Worm (Caenorhabditis elegans): Measurements from ENCODE around the gene C16B8.2.

Gene C16B8.2

ce11 chrX:4007724-4008123, 41.5 kb upstream of the C16B8.2 start (continued):
- no peak for TF ChIP-seq unc-130 (GFP tag; optimal IDR thresholded peaks at IDR 0.05)
- TF ChIP-seq madf-8 (GFP tag; conservative IDR thresholded peaks at IDR 0.05): no peak
- TF ChIP-seq cebp-1 (GFP tag; IDR thresholded peaks at IDR 0.05): no peak
- TF ChIP-seq cebp-1 (tag; optimal IDR thresholded peaks at IDR 0.05): peak; percentile 55
- no peak for TF ChIP-seq ztf-28 (GFP tag; IDR thresholded peaks at IDR 0.05)
- no peak for TF ChIP-seq snpc-4 (GFP tag; optimal IDR thresholded peaks at IDR 0.05)
- peak in 1 of 4 experiments; percentile 8 for TF ChIP-seq snpc-4 (tag; optimal IDR thresholded peaks at IDR 0.05)
- peak; percentile 36; the same call in 1 of the 2 replicates for TF ChIP-seq Y53G8AR.9 (GFP tag; conservative IDR thresholded peaks at IDR 0.05)
- TF ChIP-seq ekl-4 (GFP tag; IDR thresholded peaks at IDR 0.05): no peak
- TF ChIP-seq nhr-120 (GFP tag; IDR thresholded peaks at IDR 0.05): no peak
- TF ChIP-seq sea-2 (GFP tag; IDR thresholded peaks at IDR 0.05): no peak
- TF ChIP-seq chd-7 (tag; optimal IDR thresholded peaks at IDR 0.05): no peak
- no peak for TF ChIP-seq mes-4 (tag; optimal IDR thresholded peaks at IDR 0.05)
- TF ChIP-seq let-607 (tag; optimal IDR thresholded peaks at IDR 0.05): peak; percentile 24 to 86
- TF ChIP-seq ztf-6 (GFP tag; IDR thresholded peaks at IDR 0.05): no peak
- TF ChIP-seq nfya-2 (GFP tag; IDR thresholded peaks at IDR 0.05): no peak
- TF ChIP-seq lsy-27 (tag; optimal IDR thresholded peaks at IDR 0.05; ENCODE audit: borderline replicate concordance, insufficient read depth): no peak
- no peak for TF ChIP-seq nfya-1 (tag; optimal IDR thresholded peaks at IDR 0.05; ENCODE audit: borderline replicate concordance, insufficient read depth)
- no peak for TF ChIP-seq akir-1 (GFP tag; optimal IDR thresholded peaks at IDR 0.05)
- TF ChIP-seq C17E4.6 (GFP tag; IDR thresholded peaks at IDR 0.05): no peak
- TF ChIP-seq ceh-40 (GFP tag; IDR thresholded peaks at IDR 0.05): no peak
- TF ChIP-seq Y53F4B.3 (GFP tag; IDR thresholded peaks at IDR 0.05): no peak
- no peak; the same call in 1 of the 2 replicates for TF ChIP-seq dox-1 (GFP tag; IDR thresholded peaks at IDR 0.05)

- no peak for TF ChIP-seq ekl-4 (GFP tag; IDR thresholded peaks at IDR 0.05)
- TF ChIP-seq F55B11.4 (tag; optimal IDR thresholded peaks at IDR 0.05; ENCODE audit: borderline replicate concordance, insufficient read depth): no peak
- TF ChIP-seq attf-3 (GFP tag; conservative IDR thresholded peaks at IDR 0.05): no peak
- TF ChIP-seq mes-4 (tag; optimal IDR thresholded peaks at IDR 0.05): no peak
- no peak for TF ChIP-seq hlh-26 (GFP tag; conservative IDR thresholded peaks at IDR 0.05)
- no peak for TF ChIP-seq ztf-3 (GFP tag; optimal IDR thresholded peaks at IDR 0.05)
- TF ChIP-seq efl-1 (GFP tag; optimal IDR thresholded peaks at IDR 0.05): no peak
- TF ChIP-seq him-1 (tag; optimal IDR thresholded peaks at IDR 0.05): no peak
- TF ChIP-seq die-1 (tag; optimal IDR thresholded peaks at IDR 0.05): no peak
- no peak for TF ChIP-seq Y95B8A.8 (GFP tag; IDR thresholded peaks at IDR 0.05)
- TF ChIP-seq nhr-80 (tag; optimal IDR thresholded peaks at IDR 0.05): no peak
- no peak for TF ChIP-seq ceh-58 (GFP tag; IDR thresholded peaks at IDR 0.05)
- no peak for TF ChIP-seq B0035.1 (tag; optimal IDR thresholded peaks at IDR 0.05)
- TF ChIP-seq F57A8.1 (GFP tag; optimal IDR thresholded peaks at IDR 0.05): no peak
- TF ChIP-seq snpc-1.3 (tag; optimal IDR thresholded peaks at IDR 0.05; ENCODE audit: insufficient read depth): no peak
- TF ChIP-seq somi-1 (GFP tag; optimal IDR thresholded peaks at IDR 0.05): no peak
- TF ChIP-seq lin-54 (GFP tag; optimal IDR thresholded peaks at IDR 0.05): no peak
Measured at ce11 chrX:4006966-4007365, 40.7 kb upstream of the C16B8.2 start.

Measured in whole organism, young adult.